Fruit fly (Drosophila melanogaster) whole organism, wandering third instar larva: ENCODE measurements around the gene NijC.

Experiments used
- Abd-B ChIP-seq: fragments of >200 bp; optimal IDR thresholded peaks from 2 replicates; lab custom pipeline; 2017; ENCODE audit warnings: missing biosample characterization, missing genetic modification characterization
- CG32264 ChIP-seq: fragments of 200-800 bp; sonication (Bioruptor generic); optimal IDR thresholded peaks from 2 replicates; lab custom pipeline; 2016; ENCODE audit warnings: missing biosample characterization, missing genetic modification characterization
- CG9705 ChIP-seq: fragments of 200-800 bp; sonication (Bioruptor generic); optimal IDR thresholded peaks from 2 replicates; lab custom pipeline; 2018; ENCODE audit warnings: missing biosample characterization, mild to moderate bottlenecking, missing genetic modification characterization
- CrebA ChIP-seq: fragments of 200-800 bp; sonication (Bioruptor generic); optimal IDR thresholded peaks from 2 replicates; lab custom pipeline; 2016; ENCODE audit warnings: missing biosample characterization, mild to moderate bottlenecking, missing genetic modification characterization, borderline replicate concordance
- Dfd ChIP-seq: fragments of >200 bp; optimal IDR thresholded peaks from 2 replicates; lab custom pipeline; 2017; ENCODE audit warnings: missing biosample characterization, missing genetic modification characterization
- Dif ChIP-seq: fragments of 200-275, 200-300 bp; sonication (Bioruptor generic); optimal IDR thresholded peaks from 2 replicates; lab custom pipeline; 2018; ENCODE audit warnings: missing biosample characterization, missing genetic modification characterization; ENCODE audit not compliant: partially characterized antibody
- GATAd ChIP-seq: sonication (Bioruptor generic); optimal IDR thresholded peaks from 2 replicates; lab custom pipeline; 2016; ENCODE audit warnings: missing biosample characterization, missing genetic modification characterization
- HLH106 ChIP-seq: fragments of 200-800 bp; optimal IDR thresholded peaks from 3 replicates; lab custom pipeline; 2019; ENCODE audit warnings: missing biosample characterization, mild to moderate bottlenecking, missing genetic modification characterization, moderate library complexity
- Hnf4 ChIP-seq: fragments of 200-800 bp; sonication (Bioruptor generic); optimal IDR thresholded peaks from 2 replicates; lab custom pipeline; 2016; ENCODE audit warnings: missing biosample characterization, mild to moderate bottlenecking, missing genetic modification characterization
- Hr78 ChIP-seq: fragments of >200 bp; optimal IDR thresholded peaks from 2 replicates; lab custom pipeline; 2017; ENCODE audit warnings: missing biosample characterization, missing genetic modification characterization
- Hr83 ChIP-seq: fragments of 200-300 bp; sonication (Bioruptor generic); optimal IDR thresholded peaks from 2 replicates; lab custom pipeline; 2016; ENCODE audit warnings: missing biosample characterization, mild to moderate bottlenecking, missing genetic modification characterization, moderate library complexity; ENCODE audit not compliant: poor library complexity, severe bottlenecking
- Jra ChIP-seq: sonication (Bioruptor generic); optimal IDR thresholded peaks from 2 replicates; lab custom pipeline; 2016; ENCODE audit warnings: missing biosample characterization, missing genetic modification characterization
- Mio ChIP-seq: sonication (Bioruptor generic); optimal IDR thresholded peaks from 2 replicates; lab custom pipeline; 2016; ENCODE audit warnings: missing biosample characterization, missing genetic modification characterization
- Myc ChIP-seq: fragments of >200 bp; optimal IDR thresholded peaks from 2 replicates; lab custom pipeline; 2017
- N ChIP-seq: fragments of >200 bp; optimal IDR thresholded peaks from 2 replicates; lab custom pipeline; 2018; ENCODE audit warnings: missing biosample characterization, missing external identifiers, missing genetic modification characterization
- OdsH ChIP-seq: fragments of 200-800 bp; sonication (Bioruptor generic); optimal IDR thresholded peaks from 2 replicates; lab custom pipeline; 2016; ENCODE audit warnings: missing biosample characterization, mild to moderate bottlenecking, missing genetic modification characterization
- Rel ChIP-seq, 2 experiments: fragments of 200-800 bp; sonication (Bioruptor generic) in 1 of 2; optimal IDR thresholded peaks; 2 replicates in 1 of 2; 3 replicates in 1 of 2; lab custom pipeline; 2016 to 2019; ENCODE audit warnings: mild to moderate bottlenecking in 2 of 2, missing biosample characterization in 2 of 2, missing genetic modification characterization in 2 of 2, moderate library complexity in 1 of 2
- Sp1 ChIP-seq: fragments of 200-800 bp; sonication (Bioruptor generic); optimal IDR thresholded peaks from 3 replicates; lab custom pipeline; 2019; ENCODE audit warnings: missing biosample characterization, mild to moderate bottlenecking, missing genetic modification characterization, moderate library complexity
- Vsx2 ChIP-seq: fragments of 200-300, 225-300 bp; sonication (Bioruptor generic); optimal IDR thresholded peaks from 2 replicates; lab custom pipeline; 2018; ENCODE audit warnings: missing biosample characterization, missing genetic modification characterization; ENCODE audit not compliant: partially characterized antibody
- br ChIP-seq: fragments of 200-800 bp; sonication (Bioruptor generic); optimal IDR thresholded peaks from 2 replicates; lab custom pipeline; 2016; ENCODE audit warnings: missing biosample characterization, missing genetic modification characterization
- brk ChIP-seq: fragments of 200-800 bp; sonication (Bioruptor generic); optimal IDR thresholded peaks from 2 replicates; lab custom pipeline; 2016; ENCODE audit warnings: missing biosample characterization, mild to moderate bottlenecking, missing genetic modification characterization
- dl ChIP-seq, 2 experiments: fragments of 175-275, 200-275 bp in 1 of 2; fragments of 200-275 bp in 1 of 2; sonication (Bioruptor generic); optimal IDR thresholded peaks; lab custom pipeline; 2018; ENCODE audit warnings: mild to moderate bottlenecking in 2 of 2, missing biosample characterization in 2 of 2, missing genetic modification characterization in 2 of 2, moderate library complexity in 2 of 2; ENCODE audit not compliant: partially characterized antibody in 2 of 2, insufficient read depth in 1 of 2
- dmrt93B ChIP-seq: fragments of 200-800 bp; sonication (Bioruptor generic); optimal IDR thresholded peaks from 2 replicates; lab custom pipeline; 2018; ENCODE audit warnings: missing biosample characterization, mild to moderate bottlenecking, missing genetic modification characterization
- dsf ChIP-seq: sonication (Bioruptor generic); optimal IDR thresholded peaks from 2 replicates; lab custom pipeline; 2016; ENCODE audit warnings: missing biosample characterization, missing genetic modification characterization, borderline replicate concordance
- ey ChIP-seq: fragments of 200-800 bp; sonication (Bioruptor generic); optimal IDR thresholded peaks from 2 replicates; lab custom pipeline; 2016; ENCODE audit warnings: missing biosample characterization, missing genetic modification characterization
- foxo ChIP-seq, 2 experiments: fragments of 200-800 bp; sonication (Bioruptor generic); optimal IDR thresholded peaks; 2 replicates in 1 of 2; 3 replicates in 1 of 2; lab custom pipeline; 2016 to 2017; ENCODE audit warnings: missing biosample characterization in 2 of 2, missing genetic modification characterization in 2 of 2
- fru ChIP-seq: fragments of 200-800 bp; sonication (Bioruptor generic); optimal IDR thresholded peaks from 3 replicates; lab custom pipeline; 2016; ENCODE audit warnings: missing biosample characterization, mild to moderate bottlenecking, missing genetic modification characterization
- h ChIP-seq: fragments of 200-800 bp; sonication (Bioruptor generic); optimal IDR thresholded peaks from 3 replicates; lab custom pipeline; 2016; ENCODE audit warnings: missing biosample characterization, mild to moderate bottlenecking, missing genetic modification characterization
- jim ChIP-seq: fragments of 175-275, 200-325 bp; sonication (Bioruptor generic); optimal IDR thresholded peaks from 2 replicates; lab custom pipeline; 2016; ENCODE audit warnings: missing biosample characterization, mild to moderate bottlenecking, missing genetic modification characterization
- lola ChIP-seq: fragments of >200 bp; optimal IDR thresholded peaks from 2 replicates; lab custom pipeline; 2017; ENCODE audit warnings: missing biosample characterization, missing genetic modification characterization
- pan ChIP-seq: fragments of >200 bp; optimal IDR thresholded peaks from 2 replicates; lab custom pipeline; 2017
- psq ChIP-seq: fragments of 200-800 bp; sonication (Bioruptor generic); optimal IDR thresholded peaks from 3 replicates; lab custom pipeline; 2017; ENCODE audit warnings: missing biosample characterization, mild to moderate bottlenecking, missing genetic modification characterization, moderate library complexity
- rgr ChIP-seq: fragments of 200-800 bp; sonication (Bioruptor generic); optimal IDR thresholded peaks from 3 replicates; lab custom pipeline; 2016; ENCODE audit warnings: missing biosample characterization, mild to moderate bottlenecking, missing genetic modification characterization
- sage ChIP-seq: fragments of 200-800 bp; sonication (Bioruptor generic); optimal IDR thresholded peaks from 2 replicates; lab custom pipeline; 2016; ENCODE audit warnings: missing biosample characterization, mild to moderate bottlenecking, missing genetic modification characterization
- sv ChIP-seq: fragments of 200-800 bp; sonication (Bioruptor generic); optimal IDR thresholded peaks from 3 replicates; lab custom pipeline; 2016; ENCODE audit warnings: missing biosample characterization, missing genetic modification characterization
- tai ChIP-seq: sonication (Bioruptor generic); optimal IDR thresholded peaks from 2 replicates; lab custom pipeline; 2016; ENCODE audit warnings: missing biosample characterization, missing genetic modification characterization
- usp ChIP-seq: fragments of >200 bp; optimal IDR thresholded peaks from 2 replicates; lab custom pipeline; 2017; ENCODE audit warnings: missing biosample characterization, missing genetic modification characterization
- woc ChIP-seq: sonication (Bioruptor generic); optimal IDR thresholded peaks from 2 replicates; lab custom pipeline; 2016; ENCODE audit warnings: missing biosample characterization, mild to moderate bottlenecking, missing genetic modification characterization

Gene NijC

dm6 chr3R:12719627-12720343 is 24.9 kb downstream of the NijC start:
- TF ChIP-seq Abd-B (GFP tag; lab: Kevin White, UChicago) (no peak), fru (GFP tag; lab: Kevin White, UChicago) (peak; percentile 36), Sp1 (GFP tag; lab: Kevin White, UChicago) (peak; percentile 52), sage (GFP tag; lab: Kevin White, UChicago) (peak; percentile 18), brk (GFP tag; lab: Kevin White, UChicago) (no peak), foxo (GFP tag; optimal IDR thresholded peaks at IDR 0.05; lab: Kevin White, UChicago) (peak in 1 of 2 experiments; percentile 68), h (peak; percentile 62), dmrt93B (GFP tag; lab: Kevin White, UChicago) (peak; percentile 38), psq (GFP tag; lab: Kevin White, UChicago) (peak; percentile 62), Rel (GFP tag; optimal IDR thresholded peaks at IDR 0.05; lab: Kevin White, UChicago) (no peak), Rel (tag; optimal IDR thresholded peaks at IDR 0.05; lab: Kevin White, UChicago) (peak; percentile 57), woc (GFP tag; lab: Kevin White, UChicago) (peak; percentile 46), lola (GFP tag; lab: Kevin White, UChicago) (no peak), OdsH (GFP tag; lab: Kevin White, UChicago) (peak; percentile 27), dsf (GFP tag; lab: Kevin White, UChicago) (no peak), N (no peak), Dif (GFP tag; lab: Kevin White, UChicago) (peak; percentile 72), rgr (GFP tag; lab: Kevin White, UChicago) (peak; percentile 39), HLH106 (peak; percentile 59), pan (no peak), Dfd (no peak), CG9705 (GFP tag; lab: Kevin White, UChicago) (no peak), dl (GFP tag; optimal IDR thresholded peaks at IDR 0.05; lab: Kevin White, UChicago; ENCODE audit: insufficient read depth in 1 of 2, partially characterized antibody in 2 of 2) (peak; percentile 77 to 83), br (GFP tag; lab: Kevin White, UChicago) (no peak), GATAd (GFP tag; lab: Kevin White, UChicago) (no peak), Hr78 (GFP tag; lab: Kevin White, UChicago) (no peak), Mio (GFP tag; lab: Kevin White, UChicago) (no peak), Jra (GFP tag; lab: Kevin White, UChicago) (no peak), tai (GFP tag; lab: Kevin White, UChicago) (no peak), CrebA (GFP tag; lab: Kevin White, UChicago) (peak; percentile 63), CG32264 (GFP tag; lab: Kevin White, UChicago) (no peak), Vsx2 (GFP tag; lab: Kevin White, UChicago) (peak; percentile 51), sv (no peak), Hr83 (GFP tag; lab: Kevin White, UChicago) (peak; percentile 71), usp (GFP tag; lab: Kevin White, UChicago) (no peak), jim (GFP tag; lab: Kevin White, UChicago) (no peak), Myc (lab: Kevin White, UChicago) (no peak), ey (GFP tag; lab: Kevin White, UChicago) (no peak), Hnf4 (no peak)
- TF ChIP-seq, all 38 proteins: peak for 17
